Worm (Caenorhabditis elegans) whole organism, dauer: ENCODE measurements around the gene oac-39.

Experiments used
- unc-62 ChIP-seq: sonication (generic microtip); optimal IDR thresholded peaks from 2 replicates; lab custom pipeline; 2017; ENCODE audit warnings: missing biosample characterization, missing genetic modification reagents, missing genetic modification characterization

Gene oac-39

ce11 chrV:251652-252051, at the start of gene oac-39:
oac-39 (minus strand) TSS chrV:251752.
- TF ChIP-seq unc-62: no peak

ce11 chrV:298395-298794, 46.8 kb upstream of the oac-39 start:
- no peak for TF ChIP-seq unc-62

ce11 chrV:297424-297991, 46.0 kb upstream of the oac-39 start, which contains the start of gene F33E11.2:
F33E11.2 (plus strand) TSS chrV:297947.
- TF ChIP-seq unc-62: no peak

- TF ChIP-seq unc-62: no peak
These were observed 44.2 kb upstream of the oac-39 start for ce11 chrV:295802-296201.

- TF ChIP-seq unc-62: no peak
These were observed 33.7 kb upstream of the oac-39 start for ce11 chrV:285298-285697.

- TF ChIP-seq unc-62: no peak
These were observed 33.3 kb upstream of the oac-39 start for ce11 chrV:284808-285207.

ce11 chrV:283953-284352, 32.4 kb upstream of the oac-39 start:
- no peak for TF ChIP-seq unc-62

- TF ChIP-seq unc-62: no peak
These were observed 30.1 kb upstream of the oac-39 start, which contains the start of gene npr-5 for ce11 chrV:281616-282015. npr-5 (minus strand) TSS chrV:281716.

- no peak for TF ChIP-seq unc-62
These were observed 29.6 kb upstream of the oac-39 start for ce11 chrV:281111-281510.

ce11 chrV:272837-273236, 21.3 kb upstream of the oac-39 start, which contains the start of gene nlp-70:
nlp-70 (minus strand) TSS chrV:272937.
- TF ChIP-seq unc-62: no peak

ce11 chrV:268007-268406, 16.5 kb upstream of the oac-39 start, which contains the start of gene lgc-26:
lgc-26 (plus strand) TSS chrV:268307.
- TF ChIP-seq unc-62: no peak

ce11 chrV:260334-260733, 8.8 kb upstream of the oac-39 start:
- no peak for TF ChIP-seq unc-62

ce11 chrV:258730-259129, 7.2 kb upstream of the oac-39 start, which contains the start of gene nhr-204:
nhr-204 (minus strand) TSS chrV:258830.
- TF ChIP-seq unc-62: no peak

- no peak for TF ChIP-seq unc-62
These were observed 3.0 kb upstream of the oac-39 start, which contains the start of gene str-121 for ce11 chrV:254591-254990. str-121 (minus strand) TSS chrV:254691.

- no peak for TF ChIP-seq unc-62
These were observed 2.9 kb downstream of the oac-39 start for ce11 chrV:248636-249035.

ce11 chrV:247576-247975, 4.0 kb downstream of the oac-39 start:
- no peak for TF ChIP-seq unc-62

ce11 chrV:246097-246496, 5.5 kb downstream of the oac-39 start, which contains the start of gene kin-34:
kin-34 (minus strand) TSS chrV:246197.
- no peak for TF ChIP-seq unc-62

ce11 chrV:242518-242917, 9.0 kb downstream of the oac-39 start, which contains the start of gene R02C2.7:
R02C2.7 (minus strand) TSS chrV:242618.
- no peak for TF ChIP-seq unc-62

- no peak for TF ChIP-seq unc-62
These were observed 11.3 kb downstream of the oac-39 start, which contains the start of gene txt-2 for ce11 chrV:240287-240686. txt-2 (minus strand) TSS chrV:240500.
